Fruit fly (Drosophila melanogaster): ENCODE data around the gene BG642167.

The BG642167 gene

dm6 chr3R:25790371-25790770 is 15.9 kb upstream of the BG642167 start, which contains the start of gene CG31093:
CG31093 (minus strand) TSS chr3R:25790471.
- TF ChIP-seq sage (GFP tag; optimal IDR thresholded peaks at IDR 0.05) (no peak), N (GFP tag; optimal IDR thresholded peaks at IDR 0.05) (no peak), Dif (GFP tag; optimal IDR thresholded peaks at IDR 0.05; ENCODE audit: partially characterized antibody) (no peak), CG9705 (GFP tag; optimal IDR thresholded peaks at IDR 0.05) (no peak), CrebA (GFP tag; optimal IDR thresholded peaks at IDR 0.05; ENCODE audit: borderline replicate concordance) (no peak), tai (GFP tag; optimal IDR thresholded peaks at IDR 0.05) (no peak), Hnf4 (GFP tag; optimal IDR thresholded peaks at IDR 0.05) (no peak), dmrt93B (GFP tag; optimal IDR thresholded peaks at IDR 0.05) (no peak), h (GFP tag; optimal IDR thresholded peaks at IDR 0.05) (no peak)

dm6 chr3R:25791807-25792206 is 14.4 kb upstream of the BG642167 start:
- no peak for TF ChIP-seq Dif (GFP tag; optimal IDR thresholded peaks at IDR 0.05; ENCODE audit: partially characterized antibody)
- TF ChIP-seq h (GFP tag; optimal IDR thresholded peaks at IDR 0.05): no peak
- TF ChIP-seq dsf (GFP tag; optimal IDR thresholded peaks at IDR 0.05; ENCODE audit: borderline replicate concordance): no peak
- TF ChIP-seq Hnf4 (GFP tag; optimal IDR thresholded peaks at IDR 0.05): no peak
- no peak for TF ChIP-seq Abd-B (GFP tag; optimal IDR thresholded peaks at IDR 0.05)
- TF ChIP-seq HLH106 (tag; optimal IDR thresholded peaks at IDR 0.05): no peak
- TF ChIP-seq CrebA (GFP tag; optimal IDR thresholded peaks at IDR 0.05; ENCODE audit: borderline replicate concordance): no peak
- no peak for TF ChIP-seq OdsH (GFP tag; optimal IDR thresholded peaks at IDR 0.05)
- no peak for TF ChIP-seq foxo (GFP tag; optimal IDR thresholded peaks at IDR 0.05)

- TF ChIP-seq fru (GFP tag; optimal IDR thresholded peaks at IDR 0.05) (no peak), Hnf4 (GFP tag; optimal IDR thresholded peaks at IDR 0.05) (no peak), N (GFP tag; optimal IDR thresholded peaks at IDR 0.05) (no peak), OdsH (GFP tag; optimal IDR thresholded peaks at IDR 0.05) (no peak), dmrt93B (GFP tag; optimal IDR thresholded peaks at IDR 0.05) (no peak), rgr (GFP tag; optimal IDR thresholded peaks at IDR 0.05) (no peak), jim (GFP tag; optimal IDR thresholded peaks at IDR 0.05) (no peak)
These were observed 4.6 kb downstream of the BG642167 start, which contains the start of gene CG5024 for dm6 chr3R:25810796-25811195. CG5024 (plus strand) TSS chr3R:25811096.

DNA sequence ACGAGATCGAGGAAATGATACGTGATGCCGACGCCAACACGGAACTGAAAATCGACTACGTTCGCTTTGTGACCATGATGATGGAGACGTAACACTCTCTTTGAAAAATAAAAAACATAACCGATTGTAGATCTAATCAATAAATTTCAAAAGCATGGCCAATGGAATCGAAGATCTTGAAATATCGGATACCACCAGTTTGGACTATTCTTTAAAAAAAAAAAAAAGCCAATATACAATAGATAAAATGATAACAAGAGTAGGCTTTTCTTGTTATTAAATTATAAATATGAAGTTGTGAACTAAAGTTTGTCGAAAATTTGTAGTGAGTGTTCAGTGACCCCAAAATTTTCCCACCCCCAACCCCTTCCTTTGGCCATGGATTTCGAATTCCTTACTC is 5.4 kb downstream of the BG642167 start, which contains the start of the genes Acam and CG17770:
Acam (plus strand) TSS at position 301 of the 400 bp plus-strand sequence.
CG17770 (plus strand) TSS at position 301 of the 400 bp plus-strand sequence.
- TF ChIP-seq br (GFP tag; optimal IDR thresholded peaks at IDR 0.05) (no peak), Hnf4 (GFP tag; optimal IDR thresholded peaks at IDR 0.05) (no peak), CrebA (GFP tag; optimal IDR thresholded peaks at IDR 0.05; ENCODE audit: borderline replicate concordance) (no peak), CG9705 (GFP tag; optimal IDR thresholded peaks at IDR 0.05) (no peak), GATAd (GFP tag; optimal IDR thresholded peaks at IDR 0.05) (no peak)

dm6 chr3R:25815179-25815578 is 8.9 kb downstream of the BG642167 start, which contains the start of gene CG14354:
CG14354 (plus strand) TSS chr3R:25815479.
- TF ChIP-seq Vsx2 (GFP tag; optimal IDR thresholded peaks at IDR 0.05; ENCODE audit: partially characterized antibody) (no peak), tai (GFP tag; optimal IDR thresholded peaks at IDR 0.05) (no peak), brk (GFP tag; optimal IDR thresholded peaks at IDR 0.05) (no peak)

DNA sequence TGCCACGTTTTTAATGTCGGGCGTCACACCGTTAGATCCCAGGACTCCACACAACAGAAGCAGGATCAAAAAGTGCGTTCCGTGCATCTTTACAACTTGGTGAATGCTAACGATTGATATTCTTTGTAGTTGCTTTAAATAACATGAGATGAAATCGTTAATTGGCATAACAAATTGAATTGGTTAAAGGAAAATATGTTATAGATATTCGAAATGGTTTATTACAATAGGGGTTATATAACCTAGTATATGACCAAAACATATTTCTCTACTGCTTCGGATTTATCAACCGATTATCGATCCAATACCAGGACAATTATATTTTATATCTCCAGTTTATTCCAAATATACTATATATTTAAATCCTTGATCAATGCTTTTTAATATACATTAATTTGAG is 23.4 kb downstream of the BG642167 start, which contains the start of gene Mst57Dc:
Mst57Dc (minus strand) TSS at position 101 of the 400 bp plus-strand sequence.
- TF ChIP-seq Jra (GFP tag; optimal IDR thresholded peaks at IDR 0.05) (no peak), dl (GFP tag; optimal IDR thresholded peaks at IDR 0.05; ENCODE audit: insufficient read depth in 1 of 2, partially characterized antibody in 2 of 2) (no peak), h (GFP tag; optimal IDR thresholded peaks at IDR 0.05) (no peak), fru (GFP tag; optimal IDR thresholded peaks at IDR 0.05) (no peak), Hr83 (GFP tag; optimal IDR thresholded peaks at IDR 0.05; ENCODE audit: poor library complexity, severe bottlenecking) (no peak), rgr (GFP tag; optimal IDR thresholded peaks at IDR 0.05) (no peak), ey (GFP tag; optimal IDR thresholded peaks at IDR 0.05) (no peak), psq (GFP tag; optimal IDR thresholded peaks at IDR 0.05) (no peak), sv (GFP tag; optimal IDR thresholded peaks at IDR 0.05) (no peak), usp (GFP tag; optimal IDR thresholded peaks at IDR 0.05) (no peak), Mio (GFP tag; optimal IDR thresholded peaks at IDR 0.05) (no peak), woc (GFP tag; optimal IDR thresholded peaks at IDR 0.05) (no peak)
